Fruit fly (Drosophila melanogaster) whole organism, pupa: ENCODE data around the gene milt.

ENCODE experiments used
- CG10348 ChIP-seq: fragments of 200-800 bp; sonication (Bioruptor generic); IDR thresholded peaks from 2 replicates; pipeline ENCODE4 v1.3.6; 2022; ENCODE audit warnings: missing biosample characterization, missing genetic modification characterization
- CG12605 ChIP-seq: fragments of 200-800 bp; sonication (Bioruptor generic); IDR thresholded peaks from 2 replicates; pipeline ENCODE4 v1.3.6; 2022; ENCODE audit warnings: missing biosample characterization, missing genetic modification characterization
- CG13204 ChIP-seq: fragments of 200-800 bp; sonication (Bioruptor generic); optimal IDR thresholded peaks from 2 replicates; lab custom pipeline; 2018; ENCODE audit warnings: missing biosample characterization, mild to moderate bottlenecking, missing genetic modification characterization, moderate library complexity
- CG14655 ChIP-seq: fragments of 200-800 bp; sonication (Bioruptor generic); optimal IDR thresholded peaks from 3 replicates; lab custom pipeline; 2017; ENCODE audit warnings: mild to moderate bottlenecking, missing biosample characterization, missing genetic modification reagents, missing genetic modification characterization
- CG15710 ChIP-seq: fragments of 200-800 bp; sonication (Bioruptor generic); optimal IDR thresholded peaks from 2 replicates; lab custom pipeline; 2018; ENCODE audit warnings: missing biosample characterization, mild to moderate bottlenecking, missing genetic modification characterization, moderate library complexity
- CG17806 ChIP-seq: fragments of 200-800 bp; sonication (Bioruptor generic); optimal IDR thresholded peaks from 2 replicates; lab custom pipeline; 2018; ENCODE audit warnings: missing biosample characterization, mild to moderate bottlenecking, missing genetic modification characterization, moderate library complexity
- CG32121 ChIP-seq: fragments of 200-800 bp; sonication (Bioruptor generic); IDR thresholded peaks from 2 replicates; pipeline ENCODE4 v1.3.6; 2022; ENCODE audit warnings: missing biosample characterization, missing genetic modification characterization
- CG34367 ChIP-seq: fragments of 200-800 bp; sonication (Bioruptor generic); optimal IDR thresholded peaks from 2 replicates; lab custom pipeline; 2018; ENCODE audit warnings: missing biosample characterization, mild to moderate bottlenecking, missing genetic modification characterization
- CG4496 ChIP-seq: fragments of 200-800 bp; sonication (Bioruptor generic); IDR thresholded peaks from 3 replicates; pipeline ENCODE4 v1.3.6; 2022; ENCODE audit warnings: missing biosample characterization, missing genetic modification characterization
- CG8159 ChIP-seq: fragments of 200-800 bp; sonication (Bioruptor generic); optimal IDR thresholded peaks from 3 replicates; lab custom pipeline; 2018; ENCODE audit warnings: missing biosample characterization, mild to moderate bottlenecking, missing genetic modification characterization, moderate library complexity
- CG8301 ChIP-seq: fragments of 200-800 bp; sonication (Bioruptor generic); optimal IDR thresholded peaks from 2 replicates; lab custom pipeline; 2018; ENCODE audit warnings: missing biosample characterization, mild to moderate bottlenecking, missing genetic modification characterization
- CG9948 ChIP-seq: fragments of 200-800 bp; sonication (Bioruptor generic); optimal IDR thresholded peaks from 2 replicates; lab custom pipeline; 2018; ENCODE audit warnings: missing biosample characterization, mild to moderate bottlenecking, missing genetic modification characterization, moderate library complexity
- D1 ChIP-seq: fragments of 200-800 bp; sonication (Bioruptor generic); optimal IDR thresholded peaks from 2 replicates; lab custom pipeline; 2018; ENCODE audit warnings: missing biosample characterization, mild to moderate bottlenecking, missing genetic modification characterization, moderate library complexity
- EcR ChIP-seq: fragments of 200-800 bp; sonication (Bioruptor generic); optimal IDR thresholded peaks from 3 replicates; lab custom pipeline; 2019; ENCODE audit warnings: missing biosample characterization, missing genetic modification characterization, mild to moderate bottlenecking, moderate library complexity, missing genetic modification reagents
- Ets98B ChIP-seq: fragments of 200-800 bp; sonication (Bioruptor generic); IDR thresholded peaks from 2 replicates; pipeline ENCODE4 v1.3.6; 2022; ENCODE audit warnings: missing biosample characterization, missing genetic modification characterization
- Pif1A ChIP-seq: fragments of 200-800 bp; sonication (Bioruptor generic); optimal IDR thresholded peaks from 3 replicates; lab custom pipeline; 2016; ENCODE audit warnings: missing biosample characterization, missing genetic modification characterization
- Pif1B ChIP-seq: fragments of 200-800 bp; sonication (Bioruptor generic); optimal IDR thresholded peaks from 3 replicates; lab custom pipeline; 2016; ENCODE audit warnings: missing biosample characterization, missing genetic modification characterization
- Snoo ChIP-seq: fragments of 200-800 bp; sonication (Bioruptor generic); optimal IDR thresholded peaks from 3 replicates; lab custom pipeline; 2017; ENCODE audit warnings: missing biosample characterization, mild to moderate bottlenecking, missing genetic modification characterization, inconsistent platforms
- fd96Ca ChIP-seq: fragments of 200-800 bp; sonication (Bioruptor generic); IDR thresholded peaks from 3 replicates; pipeline ENCODE4 v1.3.6; 2022; ENCODE audit warnings: missing biosample characterization, missing genetic modification characterization
- gl ChIP-seq: fragments of 200-800 bp; sonication (Bioruptor generic); optimal IDR thresholded peaks from 2 replicates; lab custom pipeline; 2018; ENCODE audit warnings: missing biosample characterization, mild to moderate bottlenecking, missing genetic modification characterization
- rn ChIP-seq: fragments of 200-800 bp; sonication (Bioruptor generic); IDR thresholded peaks from 2 replicates; pipeline ENCODE4 v1.3.6; 2022; ENCODE audit warnings: missing biosample characterization, missing genetic modification characterization

milt gene

dm6 chr2L:7033100-7033675 lies 4.4 kb upstream of the milt start:
- TF ChIP-seq CG12605 (GFP tag; lab: Robert Waterston, UW) (peak; percentile 63), EcR (no peak), CG14655 (GFP tag; lab: Kevin White, UChicago) (no peak), CG34367 (peak; percentile 52), Pif1A (GFP tag; lab: Kevin White, UChicago) (peak; percentile 65), D1 (peak; percentile 57), CG13204 (GFP tag; lab: Kevin White, UChicago) (no peak), CG4496 (GFP tag; lab: Robert Waterston, UW) (peak; percentile 68), fd96Ca (GFP tag; lab: Robert Waterston, UW) (no peak; the same call in 2 of the 3 replicates), CG9948 (tag; lab: Kevin White, UChicago) (peak; percentile 30), CG17806 (peak; percentile 34), CG8159 (tag; lab: Kevin White, UChicago) (no peak), CG15710 (tag; lab: Kevin White, UChicago) (peak; percentile 27), Pif1B (GFP tag; lab: Kevin White, UChicago) (no peak), CG10348 (GFP tag; lab: Robert Waterston, UW) (no peak), gl (peak; percentile 80), Ets98B (GFP tag; lab: Robert Waterston, UW) (peak; percentile 71), rn (no peak), CG8301 (peak; percentile 56), CG32121 (GFP tag; lab: Robert Waterston, UW) (peak; percentile 74), Snoo (tag; lab: Kevin White, UChicago) (no peak)

- no peak for TF ChIP-seq CG12605 (GFP tag; lab: Robert Waterston, UW)
- TF ChIP-seq EcR, result peak; percentile 77
Observed at dm6 chr2L:7038404-7039341, 1.1 kb downstream of the milt start.

- TF ChIP-seq CG32121 (GFP tag; lab: Robert Waterston, UW), result peak; percentile 77
- peak; percentile 66 for TF ChIP-seq Snoo (tag; lab: Kevin White, UChicago)
- TF ChIP-seq CG8301, result peak; percentile 58
- no peak for TF ChIP-seq CG34367
- TF ChIP-seq CG15710 (tag; lab: Kevin White, UChicago), result peak; percentile 5
- TF ChIP-seq CG14655 (GFP tag; lab: Kevin White, UChicago), result peak; percentile 67
- TF ChIP-seq fd96Ca (GFP tag; lab: Robert Waterston, UW), result peak; percentile 60; the same call in 1 of the 3 replicates
- peak; percentile 71 for TF ChIP-seq Pif1A (GFP tag; lab: Kevin White, UChicago)
- peak; percentile 39 for TF ChIP-seq CG8159 (tag; lab: Kevin White, UChicago)
- peak; percentile 17 for TF ChIP-seq Pif1B (GFP tag; lab: Kevin White, UChicago)
- TF ChIP-seq rn, result peak; percentile 30; the same call in 1 of the 2 replicates
- peak; percentile 67 for TF ChIP-seq Ets98B (GFP tag; lab: Robert Waterston, UW)
- peak; percentile 33 for TF ChIP-seq CG17806
- no peak for TF ChIP-seq CG13204 (GFP tag; lab: Kevin White, UChicago)
- TF ChIP-seq CG4496 (GFP tag; lab: Robert Waterston, UW), result peak; percentile 78
- peak; percentile 49 for TF ChIP-seq CG9948 (tag; lab: Kevin White, UChicago)
- no peak for TF ChIP-seq EcR
- no peak for TF ChIP-seq CG12605 (GFP tag; lab: Robert Waterston, UW)
- TF ChIP-seq D1, result no peak
- TF ChIP-seq CG10348 (GFP tag; lab: Robert Waterston, UW), result no peak
- no peak for TF ChIP-seq gl
- TF ChIP-seq, all 21 proteins: peak for 14
Observed at dm6 chr2L:7039342-7039684, 1.7 kb downstream of the milt start.

- TF ChIP-seq Snoo (tag; lab: Kevin White, UChicago) (peak; percentile 9), CG9948 (tag; lab: Kevin White, UChicago) (peak; percentile 29), gl (no peak), CG8159 (tag; lab: Kevin White, UChicago) (peak; percentile 15), fd96Ca (GFP tag; lab: Robert Waterston, UW) (peak; percentile 70), CG14655 (GFP tag; lab: Kevin White, UChicago) (peak; percentile 75), CG17806 (peak; percentile 18), Ets98B (GFP tag; lab: Robert Waterston, UW) (peak; percentile 46), CG13204 (GFP tag; lab: Kevin White, UChicago) (no peak), rn (peak; percentile 40; the same call in 1 of the 2 replicates), CG10348 (GFP tag; lab: Robert Waterston, UW) (no peak), CG12605 (GFP tag; lab: Robert Waterston, UW) (peak; percentile 75; the same call in 1 of the 2 replicates), CG8301 (peak; percentile 65), D1 (peak; percentile 30), Pif1B (GFP tag; lab: Kevin White, UChicago) (peak; percentile 62), CG32121 (GFP tag; lab: Robert Waterston, UW) (peak; percentile 81), CG34367 (no peak), CG4496 (GFP tag; lab: Robert Waterston, UW) (peak; percentile 66), Pif1A (GFP tag; lab: Kevin White, UChicago) (peak; percentile 63), EcR (no peak), CG15710 (tag; lab: Kevin White, UChicago) (peak; percentile 17)
Observed at dm6 chr2L:7042150-7042811, 4.7 kb downstream of the milt start.
